Fruit fly (Drosophila melanogaster): Measurements from ENCODE around the gene ng3.

The ng3 gene

DNA sequence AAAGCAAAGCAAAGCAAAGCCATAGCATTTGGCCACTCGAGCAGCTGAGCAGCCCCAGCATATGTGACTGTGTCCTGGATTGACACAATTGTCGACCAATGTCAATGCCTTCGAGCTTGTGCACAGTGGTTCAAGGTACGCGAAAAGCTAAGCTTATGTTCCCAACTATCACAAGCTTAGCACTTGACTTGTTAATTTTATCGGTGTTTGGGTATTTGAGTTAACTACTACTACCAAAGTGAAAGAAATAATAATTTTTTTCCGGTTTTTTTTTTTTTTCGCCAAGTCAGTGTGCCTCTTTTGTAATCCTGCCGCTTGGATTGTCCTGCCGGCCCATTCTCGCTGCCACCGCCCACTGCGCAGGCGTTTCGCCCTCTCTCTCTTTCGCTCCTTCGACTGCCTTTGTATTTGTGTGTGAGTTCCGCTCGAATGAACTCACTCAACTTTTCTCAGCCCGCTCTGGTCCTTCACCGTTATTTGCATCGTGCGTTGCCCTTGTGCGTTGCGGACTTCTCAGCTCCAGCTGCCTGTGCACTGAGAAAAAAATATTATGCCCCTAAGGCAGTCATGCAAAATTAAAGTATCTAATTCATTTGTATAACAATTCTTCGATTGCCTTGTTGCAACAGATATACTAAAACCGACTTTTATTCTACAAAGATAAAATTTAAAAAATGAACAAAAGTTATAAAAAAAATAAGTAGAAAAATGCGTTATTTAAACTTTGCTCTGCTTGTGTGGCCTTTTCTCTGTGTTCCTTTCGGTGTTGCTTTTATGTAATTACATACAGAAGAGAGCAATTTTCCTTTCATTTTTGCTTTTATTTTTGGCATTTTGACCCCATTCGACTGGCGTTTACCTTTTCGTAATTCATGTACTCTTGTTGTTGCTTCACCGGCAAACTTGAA is 35.7 kb downstream of the ng3 start (continued):
- TF ChIP-seq CG1832 (GFP tag; optimal IDR thresholded peaks at IDR 0.05) (no peak), otp (GFP tag; IDR thresholded peaks at IDR 0.05) (peak; percentile 79; the same call in 2 of the 3 replicates), ab (GFP tag; optimal IDR thresholded peaks at IDR 0.05) (no peak), E2f1 (GFP tag; IDR thresholded peaks at IDR 0.05) (peak; percentile 73), pros (GFP tag; optimal IDR thresholded peaks at IDR 0.05) (no peak), so (GFP tag; IDR thresholded peaks at IDR 0.05) (peak; percentile 58; the same call in 1 of the 3 replicates), gce (GFP tag; IDR thresholded peaks at IDR 0.05) (peak; percentile 65; the same call in 1 of the 3 replicates), Hmr (GFP tag; optimal IDR thresholded peaks at IDR 0.05) (peak; percentile 79), CG9932 (GFP tag; IDR thresholded peaks at IDR 0.05) (peak; percentile 68), zen2 (GFP tag; IDR thresholded peaks at IDR 0.05; ENCODE audit: partially characterized antibody) (no peak), CG14860 (GFP tag; IDR thresholded peaks at IDR 0.05; ENCODE audit: partially characterized antibody) (no peak), CG13775 (GFP tag; optimal IDR thresholded peaks at IDR 0.05) (peak; percentile 21), CG32532 (GFP tag; IDR thresholded peaks at IDR 0.05) (peak; percentile 80), CG2120 (GFP tag; optimal IDR thresholded peaks at IDR 0.05) (peak; percentile 84), Sox102F (GFP tag; optimal IDR thresholded peaks at IDR 0.05) (peak; percentile 59), nmo (GFP tag; optimal IDR thresholded peaks at IDR 0.05) (peak; percentile 47), Mad (GFP tag; optimal IDR thresholded peaks at IDR 0.05) (peak; percentile 20), knrl (GFP tag; IDR thresholded peaks at IDR 0.05; ENCODE audit: partially characterized antibody) (no peak), tin (GFP tag; optimal IDR thresholded peaks at IDR 0.05) (peak; percentile 53), CG17385 (GFP tag; optimal IDR thresholded peaks at IDR 0.05) (peak; percentile 52), CG8924 (tag; optimal IDR thresholded peaks at IDR 0.05) (peak; percentile 43), CG4707 (GFP tag; optimal IDR thresholded peaks at IDR 0.05) (no peak), Gsc (GFP tag; IDR thresholded peaks at IDR 0.05) (no peak), CG5245 (GFP tag; optimal IDR thresholded peaks at IDR 0.05) (peak; percentile 45), Taf1 (GFP tag; IDR thresholded peaks at IDR 0.05) (peak; percentile 52), NFAT (GFP tag; IDR thresholded peaks at IDR 0.05) (0 out of 2 replicates have a peak, but pooled peaks have one; percentile 11), CG15696 (tag; optimal IDR thresholded peaks at IDR 0.05) (no peak), CG15479 (GFP tag; optimal IDR thresholded peaks at IDR 0.05) (no peak), HHEX (GFP tag; optimal IDR thresholded peaks at IDR 0.05) (peak; percentile 52), sd (tag; optimal IDR thresholded peaks at IDR 0.05) (peak; percentile 8), H2.0 (GFP tag; IDR thresholded peaks at IDR 0.05) (peak; percentile 51), onecut (GFP tag; IDR thresholded peaks at IDR 0.05) (peak; percentile 79), Hr51 (GFP tag; optimal IDR thresholded peaks at IDR 0.05) (peak; percentile 52 to 66), CG1602 (GFP tag; optimal IDR thresholded peaks at IDR 0.05) (peak; percentile 17), chinmo (GFP tag; IDR thresholded peaks at IDR 0.05; ENCODE audit: partially characterized antibody) (0 out of 4 replicates have a peak, but pooled peaks have one; percentile 27), grn (GFP tag; optimal IDR thresholded peaks at IDR 0.05) (no peak), ac (GFP tag; optimal IDR thresholded peaks at IDR 0.05) (no peak), dmrt99B (tag; optimal IDR thresholded peaks at IDR 0.05) (peak; percentile 78), Mes4 (GFP tag; optimal IDR thresholded peaks at IDR 0.05) (peak; percentile 39), CG8359 (GFP tag; optimal IDR thresholded peaks at IDR 0.05; ENCODE audit: borderline replicate concordance) (no peak), Hmx (GFP tag; optimal IDR thresholded peaks at IDR 0.05) (no peak), Myb (GFP tag; optimal IDR thresholded peaks at IDR 0.05) (peak; percentile 52), CG34376 (GFP tag; optimal IDR thresholded peaks at IDR 0.05) (peak; percentile 41), Hr39 (optimal IDR thresholded peaks at IDR 0.05) (no peak), MTF-1 (GFP tag; optimal IDR thresholded peaks at IDR 0.05; ENCODE audit: borderline replicate concordance) (peak; percentile 51), BtbVII (GFP tag; optimal IDR thresholded peaks at IDR 0.05) (peak; percentile 76), lov (optimal IDR thresholded peaks at IDR 0.05) (no peak), lov (GFP tag; IDR thresholded peaks at IDR 0.05) (no peak)
